Worm (Caenorhabditis elegans) whole organism, late embryonic: ENCODE measurements around the gene gex-3.

ENCODE experiments used
- hlh-15 ChIP-seq: sonication (generic microtip); optimal IDR thresholded peaks from 2 replicates; lab custom pipeline; 2016; ENCODE audit warnings: missing genetic modification characterization, missing compliant biosample characterization
- pqm-1 ChIP-seq: sonication (generic microtip); optimal IDR thresholded peaks from 2 replicates; lab custom pipeline; 2016; ENCODE audit warnings: missing genetic modification characterization, missing compliant biosample characterization
- rnt-1 ChIP-seq: sonication (generic microtip); optimal IDR thresholded peaks from 2 replicates; lab custom pipeline; 2016; ENCODE audit warnings: missing genetic modification characterization, missing compliant biosample characterization
- sox-2 ChIP-seq: fragments of 200-800 bp; sonication (Bioruptor generic); IDR thresholded peaks from 2 replicates; pipeline ENCODE4 v1.3.6; 2022; ENCODE audit warnings: missing genetic modification reagents, missing genetic modification characterization, missing compliant biosample characterization

ce11 chrIV:12361392-12362092 lies 42.7 kb upstream of the gex-3 start, which contains the start of the genes ccr-4 and ZC518.8:
- no peak for TF ChIP-seq pqm-1 (tag; lab: Kevin White, UChicago)
- TF ChIP-seq sox-2, result no peak
- TF ChIP-seq hlh-15, result no peak
- TF ChIP-seq rnt-1 (tag; lab: Kevin White, UChicago), result no peak
